Fruit fly (Drosophila melanogaster) whole organism, wandering third instar larva: ENCODE data around the gene CG31638.

ENCODE experiments used
- Abd-B ChIP-seq: fragments of >200 bp; optimal IDR thresholded peaks from 2 replicates; lab custom pipeline; 2017; ENCODE audit warnings: missing biosample characterization, missing genetic modification characterization
- CG32264 ChIP-seq: fragments of 200-800 bp; sonication (Bioruptor generic); optimal IDR thresholded peaks from 2 replicates; lab custom pipeline; 2016; ENCODE audit warnings: missing biosample characterization, missing genetic modification characterization
- CG9705 ChIP-seq: fragments of 200-800 bp; sonication (Bioruptor generic); optimal IDR thresholded peaks from 2 replicates; lab custom pipeline; 2018; ENCODE audit warnings: missing biosample characterization, mild to moderate bottlenecking, missing genetic modification characterization
- CrebA ChIP-seq: fragments of 200-800 bp; sonication (Bioruptor generic); optimal IDR thresholded peaks from 2 replicates; lab custom pipeline; 2016; ENCODE audit warnings: missing biosample characterization, mild to moderate bottlenecking, missing genetic modification characterization, borderline replicate concordance
- Dfd ChIP-seq: fragments of >200 bp; optimal IDR thresholded peaks from 2 replicates; lab custom pipeline; 2017; ENCODE audit warnings: missing biosample characterization, missing genetic modification characterization
- Dif ChIP-seq: fragments of 200-275, 200-300 bp; sonication (Bioruptor generic); optimal IDR thresholded peaks from 2 replicates; lab custom pipeline; 2018; ENCODE audit warnings: missing biosample characterization, missing genetic modification characterization; ENCODE audit not compliant: partially characterized antibody
- GATAd ChIP-seq: sonication (Bioruptor generic); optimal IDR thresholded peaks from 2 replicates; lab custom pipeline; 2016; ENCODE audit warnings: missing biosample characterization, missing genetic modification characterization
- HLH106 ChIP-seq: fragments of 200-800 bp; optimal IDR thresholded peaks from 3 replicates; lab custom pipeline; 2019; ENCODE audit warnings: missing biosample characterization, mild to moderate bottlenecking, missing genetic modification characterization, moderate library complexity
- Hnf4 ChIP-seq: fragments of 200-800 bp; sonication (Bioruptor generic); optimal IDR thresholded peaks from 2 replicates; lab custom pipeline; 2016; ENCODE audit warnings: missing biosample characterization, mild to moderate bottlenecking, missing genetic modification characterization
- Hr83 ChIP-seq: fragments of 200-300 bp; sonication (Bioruptor generic); optimal IDR thresholded peaks from 2 replicates; lab custom pipeline; 2016; ENCODE audit warnings: missing biosample characterization, mild to moderate bottlenecking, missing genetic modification characterization, moderate library complexity; ENCODE audit not compliant: poor library complexity, severe bottlenecking
- Jra ChIP-seq: sonication (Bioruptor generic); optimal IDR thresholded peaks from 2 replicates; lab custom pipeline; 2016; ENCODE audit warnings: missing biosample characterization, missing genetic modification characterization
- Mio ChIP-seq: sonication (Bioruptor generic); optimal IDR thresholded peaks from 2 replicates; lab custom pipeline; 2016; ENCODE audit warnings: missing biosample characterization, missing genetic modification characterization
- N ChIP-seq: fragments of >200 bp; optimal IDR thresholded peaks from 2 replicates; lab custom pipeline; 2018; ENCODE audit warnings: missing biosample characterization, missing external identifiers, missing genetic modification characterization
- OdsH ChIP-seq: fragments of 200-800 bp; sonication (Bioruptor generic); optimal IDR thresholded peaks from 2 replicates; lab custom pipeline; 2016; ENCODE audit warnings: missing biosample characterization, mild to moderate bottlenecking, missing genetic modification characterization
- Rel ChIP-seq, 2 experiments: fragments of 200-800 bp; sonication (Bioruptor generic) in 1 of 2; optimal IDR thresholded peaks; 2 replicates in 1 of 2; 3 replicates in 1 of 2; lab custom pipeline; 2016 to 2019; ENCODE audit warnings: mild to moderate bottlenecking in 2 of 2, missing biosample characterization in 2 of 2, missing genetic modification characterization in 2 of 2, moderate library complexity in 1 of 2
- Sp1 ChIP-seq: fragments of 200-800 bp; sonication (Bioruptor generic); optimal IDR thresholded peaks from 3 replicates; lab custom pipeline; 2019; ENCODE audit warnings: missing biosample characterization, mild to moderate bottlenecking, missing genetic modification characterization, moderate library complexity
- Vsx2 ChIP-seq: fragments of 200-300, 225-300 bp; sonication (Bioruptor generic); optimal IDR thresholded peaks from 2 replicates; lab custom pipeline; 2018; ENCODE audit warnings: missing biosample characterization, missing genetic modification characterization; ENCODE audit not compliant: partially characterized antibody
- br ChIP-seq: fragments of 200-800 bp; sonication (Bioruptor generic); optimal IDR thresholded peaks from 2 replicates; lab custom pipeline; 2016; ENCODE audit warnings: missing biosample characterization, missing genetic modification characterization
- dl ChIP-seq, 2 experiments: fragments of 175-275, 200-275 bp in 1 of 2; fragments of 200-275 bp in 1 of 2; sonication (Bioruptor generic); optimal IDR thresholded peaks; lab custom pipeline; 2018; ENCODE audit warnings: mild to moderate bottlenecking in 2 of 2, missing biosample characterization in 2 of 2, missing genetic modification characterization in 2 of 2, moderate library complexity in 2 of 2; ENCODE audit not compliant: partially characterized antibody in 2 of 2, insufficient read depth in 1 of 2
- dmrt93B ChIP-seq: fragments of 200-800 bp; sonication (Bioruptor generic); optimal IDR thresholded peaks from 2 replicates; lab custom pipeline; 2018; ENCODE audit warnings: missing biosample characterization, mild to moderate bottlenecking, missing genetic modification characterization
- dsf ChIP-seq: sonication (Bioruptor generic); optimal IDR thresholded peaks from 2 replicates; lab custom pipeline; 2016; ENCODE audit warnings: missing biosample characterization, missing genetic modification characterization, borderline replicate concordance
- ey ChIP-seq: fragments of 200-800 bp; sonication (Bioruptor generic); optimal IDR thresholded peaks from 2 replicates; lab custom pipeline; 2016; ENCODE audit warnings: missing biosample characterization, missing genetic modification characterization
- foxo ChIP-seq, 2 experiments: fragments of 200-800 bp; sonication (Bioruptor generic); optimal IDR thresholded peaks; 2 replicates in 1 of 2; 3 replicates in 1 of 2; lab custom pipeline; 2016 to 2017; ENCODE audit warnings: missing biosample characterization in 2 of 2, missing genetic modification characterization in 2 of 2
- fru ChIP-seq: fragments of 200-800 bp; sonication (Bioruptor generic); optimal IDR thresholded peaks from 3 replicates; lab custom pipeline; 2016; ENCODE audit warnings: missing biosample characterization, mild to moderate bottlenecking, missing genetic modification characterization
- h ChIP-seq: fragments of 200-800 bp; sonication (Bioruptor generic); optimal IDR thresholded peaks from 3 replicates; lab custom pipeline; 2016; ENCODE audit warnings: missing biosample characterization, mild to moderate bottlenecking, missing genetic modification characterization
- jim ChIP-seq: fragments of 175-275, 200-325 bp; sonication (Bioruptor generic); optimal IDR thresholded peaks from 2 replicates; lab custom pipeline; 2016; ENCODE audit warnings: missing biosample characterization, mild to moderate bottlenecking, missing genetic modification characterization
- lola ChIP-seq: fragments of >200 bp; optimal IDR thresholded peaks from 2 replicates; lab custom pipeline; 2017; ENCODE audit warnings: missing biosample characterization, missing genetic modification characterization
- pan ChIP-seq: fragments of >200 bp; optimal IDR thresholded peaks from 2 replicates; lab custom pipeline; 2017
- psq ChIP-seq: fragments of 200-800 bp; sonication (Bioruptor generic); optimal IDR thresholded peaks from 3 replicates; lab custom pipeline; 2017; ENCODE audit warnings: missing biosample characterization, mild to moderate bottlenecking, missing genetic modification characterization, moderate library complexity
- rgr ChIP-seq: fragments of 200-800 bp; sonication (Bioruptor generic); optimal IDR thresholded peaks from 3 replicates; lab custom pipeline; 2016; ENCODE audit warnings: missing biosample characterization, mild to moderate bottlenecking, missing genetic modification characterization
- sage ChIP-seq: fragments of 200-800 bp; sonication (Bioruptor generic); optimal IDR thresholded peaks from 2 replicates; lab custom pipeline; 2016; ENCODE audit warnings: missing biosample characterization, mild to moderate bottlenecking, missing genetic modification characterization
- sv ChIP-seq: fragments of 200-800 bp; sonication (Bioruptor generic); optimal IDR thresholded peaks from 3 replicates; lab custom pipeline; 2016; ENCODE audit warnings: missing biosample characterization, missing genetic modification characterization
- usp ChIP-seq: fragments of >200 bp; optimal IDR thresholded peaks from 2 replicates; lab custom pipeline; 2017; ENCODE audit warnings: missing biosample characterization, missing genetic modification characterization
- woc ChIP-seq: sonication (Bioruptor generic); optimal IDR thresholded peaks from 2 replicates; lab custom pipeline; 2016; ENCODE audit warnings: missing biosample characterization, mild to moderate bottlenecking, missing genetic modification characterization

The CG31638 gene

dm6 chr2L:6490783-6491249 lies at the start of gene CG31638, which contains the start of gene Phf5a:
TSS of gene CG31638 (plus strand) at chr2L:6491061.
TSS of gene Phf5a (minus strand) at chr2L:6490843.
- TF ChIP-seq usp (no peak), woc (GFP tag; lab: Kevin White, UChicago) (no peak), fru (no peak), N (no peak), h (GFP tag; lab: Kevin White, UChicago) (peak; percentile 43), Mio (GFP tag; lab: Kevin White, UChicago) (peak; percentile 7), pan (lab: Kevin White, UChicago) (no peak), dmrt93B (GFP tag; lab: Kevin White, UChicago) (peak; percentile 89), ey (GFP tag; lab: Kevin White, UChicago) (peak; percentile 87), dsf (GFP tag; lab: Kevin White, UChicago) (peak; percentile 77), CG32264 (GFP tag; lab: Kevin White, UChicago) (no peak), OdsH (peak; percentile 92), Dfd (no peak), rgr (GFP tag; lab: Kevin White, UChicago) (peak; percentile 80), GATAd (GFP tag; lab: Kevin White, UChicago) (peak; percentile 76), Dif (GFP tag; lab: Kevin White, UChicago) (no peak), Rel (GFP tag; optimal IDR thresholded peaks at IDR 0.05; lab: Kevin White, UChicago) (no peak), Rel (tag; optimal IDR thresholded peaks at IDR 0.05; lab: Kevin White, UChicago) (peak; percentile 41), CG9705 (peak; percentile 86), Sp1 (GFP tag; lab: Kevin White, UChicago) (peak; percentile 93), Vsx2 (no peak), CrebA (no peak), br (GFP tag; lab: Kevin White, UChicago) (peak; percentile 85), jim (GFP tag; lab: Kevin White, UChicago) (no peak), foxo (GFP tag; optimal IDR thresholded peaks at IDR 0.05; lab: Kevin White, UChicago) (peak in 1 of 2 experiments; percentile 70), Jra (GFP tag; lab: Kevin White, UChicago) (peak; percentile 79), sv (GFP tag; lab: Kevin White, UChicago) (peak; percentile 67), HLH106 (tag; lab: Kevin White, UChicago) (peak; percentile 96), lola (no peak), psq (GFP tag; lab: Kevin White, UChicago) (peak; percentile 75), dl (GFP tag; optimal IDR thresholded peaks at IDR 0.05; lab: Kevin White, UChicago; ENCODE audit: insufficient read depth in 1 of 2, partially characterized antibody in 2 of 2) (no peak)

dm6 chr2L:6447581-6448333 lies 43.1 kb upstream of the CG31638 start:
- TF ChIP-seq Rel (GFP tag; optimal IDR thresholded peaks at IDR 0.05; lab: Kevin White, UChicago) (no peak), Rel (tag; optimal IDR thresholded peaks at IDR 0.05; lab: Kevin White, UChicago) (no peak), jim (GFP tag; lab: Kevin White, UChicago) (no peak), sage (GFP tag; lab: Kevin White, UChicago) (no peak), Hr83 (GFP tag; lab: Kevin White, UChicago) (peak; percentile 58), N (no peak), CG32264 (GFP tag; lab: Kevin White, UChicago) (no peak), rgr (GFP tag; lab: Kevin White, UChicago) (peak; percentile 16), Dif (GFP tag; lab: Kevin White, UChicago) (peak; percentile 10)

- no peak for TF ChIP-seq CG32264 (GFP tag; lab: Kevin White, UChicago)
- no peak for TF ChIP-seq foxo (GFP tag; optimal IDR thresholded peaks at IDR 0.05; lab: Kevin White, UChicago)
- no peak for TF ChIP-seq lola
- no peak for TF ChIP-seq Hnf4 (GFP tag; lab: Kevin White, UChicago)
- no peak for TF ChIP-seq br (GFP tag; lab: Kevin White, UChicago)
- TF ChIP-seq CrebA: no peak
- TF ChIP-seq Abd-B (GFP tag; lab: Kevin White, UChicago): no peak
- TF ChIP-seq HLH106 (tag; lab: Kevin White, UChicago): no peak
- no peak for TF ChIP-seq sage (GFP tag; lab: Kevin White, UChicago)
These were observed 42.5 kb upstream of the CG31638 start, which contains the start of gene Acox3 for dm6 chr2L:6448334-6448703. TSS of gene Acox3 (minus strand) at chr2L:6448403.
